Worm (Caenorhabditis elegans): ENCODE results near the gene ttc-36.

Gene ttc-36

ce11 chrII:10035425-10035824 lies 5.4 kb downstream of the ttc-36 start (continued):
- TF ChIP-seq let-607 (tag; optimal IDR thresholded peaks at IDR 0.05) (no peak), ceh-27 (GFP tag; optimal IDR thresholded peaks at IDR 0.05) (no peak), aptf-2 (GFP tag; conservative IDR thresholded peaks at IDR 0.05) (no peak), unc-130 (GFP tag; optimal IDR thresholded peaks at IDR 0.05) (no peak)

DNA sequence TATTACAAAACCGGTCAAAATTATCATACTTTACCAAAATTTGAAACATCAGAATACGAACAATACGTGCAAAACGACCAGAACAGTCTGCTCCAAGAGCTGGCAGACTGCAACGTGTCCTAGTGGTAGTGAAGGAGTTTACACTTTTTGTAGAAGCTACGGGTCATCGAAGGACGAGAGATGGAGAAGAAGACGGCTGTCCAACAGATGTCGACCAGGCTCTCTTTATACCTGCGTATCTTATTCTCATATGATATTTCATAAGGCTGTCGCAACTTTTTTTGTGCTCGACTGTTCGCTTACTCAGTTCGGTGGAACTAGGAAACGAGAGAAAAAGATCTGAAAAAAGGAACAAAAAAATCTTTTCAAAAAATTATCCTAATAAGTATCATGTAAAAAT lies 9.8 kb downstream of the ttc-36 start, which contains the start of gene let-268:
let-268 (minus strand) TSS at position 182 of the 400 bp plus-strand sequence.
- TF ChIP-seq hmg-1.2 (GFP tag; IDR thresholded peaks at IDR 0.05) (peak; percentile 17; the same call in 1 of the 2 replicates), lir-1 (GFP tag; conservative IDR thresholded peaks at IDR 0.05) (no peak)

ce11 chrII:10040834-10041233 lies 10.8 kb downstream of the ttc-36 start, which contains the start of gene ogr-2:
Gene ogr-2, plus strand, starts transcription at chrII:10041134.
- no peak for TF ChIP-seq nhr-120 (GFP tag; IDR thresholded peaks at IDR 0.05)
- TF ChIP-seq lsl-1 (GFP tag; optimal IDR thresholded peaks at IDR 0.05): peak; percentile 30
- no peak for TF ChIP-seq cebp-1 (GFP tag; IDR thresholded peaks at IDR 0.05)
- TF ChIP-seq cebp-1 (tag; optimal IDR thresholded peaks at IDR 0.05): no peak

- TF ChIP-seq ceh-58 (GFP tag; IDR thresholded peaks at IDR 0.05) (no peak), F52B5.7 (tag; optimal IDR thresholded peaks at IDR 0.05) (no peak), egrh-3 (GFP tag; IDR thresholded peaks at IDR 0.05) (no peak), pha-4 (tag; optimal IDR thresholded peaks at IDR 0.05) (peak; percentile 22), ccch-3 (GFP tag; optimal IDR thresholded peaks at IDR 0.05) (no peak), nfyb-1 (GFP tag; IDR thresholded peaks at IDR 0.05) (no peak), Y53F4B.3 (GFP tag; IDR thresholded peaks at IDR 0.05) (no peak), unc-62 (GFP tag; optimal IDR thresholded peaks at IDR 0.05) (no peak), nhr-90 (tag; optimal IDR thresholded peaks at IDR 0.05) (no peak), attf-5 (GFP tag; optimal IDR thresholded peaks at IDR 0.05) (peak; percentile 22), nhr-80 (tag; optimal IDR thresholded peaks at IDR 0.05) (peak; percentile 23), Y95B8A.8 (GFP tag; IDR thresholded peaks at IDR 0.05) (no peak), ets-4 (GFP tag; optimal IDR thresholded peaks at IDR 0.05) (no peak)
Observed at ce11 chrII:10044961-10045360, 15.0 kb downstream of the ttc-36 start, which contains the start of the genes F52H3.11 and bath-38. Gene F52H3.11, minus strand, starts transcription at chrII:10045163. Gene bath-38, minus strand, starts transcription at chrII:10045270.

DNA sequence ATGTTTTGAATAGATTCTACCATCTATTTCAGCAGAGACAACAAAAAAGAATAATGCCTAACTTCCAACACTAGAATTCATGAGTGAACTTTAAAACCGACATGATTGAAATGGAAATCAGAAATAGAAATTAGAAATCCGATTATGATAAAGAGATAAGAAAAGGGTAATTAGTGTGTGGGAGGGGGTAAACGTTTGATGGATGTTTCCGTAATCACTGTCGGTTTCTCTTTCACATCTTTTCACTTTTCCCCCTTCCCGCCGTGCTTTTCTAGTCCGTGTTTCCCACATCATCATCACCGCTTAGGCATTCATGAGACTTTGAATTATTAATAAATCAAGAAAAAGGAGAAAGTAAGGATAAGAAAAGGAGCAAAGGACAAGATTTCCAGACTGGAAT lies 15.7 kb downstream of the ttc-36 start:
- TF ChIP-seq ceh-100 (GFP tag; IDR thresholded peaks at IDR 0.05): no peak

ce11 chrII:10048568-10048967 lies 18.6 kb downstream of the ttc-36 start, which contains the start of gene flp-4:
Gene flp-4, plus strand, starts transcription at chrII:10048868.
- TF ChIP-seq mcd-1 (GFP tag; IDR thresholded peaks at IDR 0.05) (no peak), nfya-2 (GFP tag; IDR thresholded peaks at IDR 0.05) (no peak), hrde-1 (tag; optimal IDR thresholded peaks at IDR 0.05; ENCODE audit: borderline replicate concordance) (no peak)

DNA sequence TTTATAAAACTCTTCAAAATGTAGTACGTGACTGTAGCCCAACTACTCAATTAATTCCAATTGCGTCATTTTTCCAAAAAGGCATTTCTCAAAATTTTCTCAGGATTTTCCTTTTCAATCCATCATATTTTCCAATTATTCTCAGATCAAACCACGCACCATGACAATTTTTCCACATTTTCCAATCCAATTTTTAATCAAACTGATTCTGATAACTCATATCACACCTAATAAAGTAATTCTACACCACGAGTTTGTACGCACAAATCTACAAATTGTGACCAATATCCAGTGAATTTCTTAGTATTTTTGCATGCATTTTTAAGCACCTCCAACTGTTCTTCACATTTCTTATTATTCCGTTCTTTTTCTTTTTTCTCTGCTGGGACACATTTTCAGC lies 21.5 kb downstream of the ttc-36 start:
- TF ChIP-seq egl-18 (GFP tag; IDR thresholded peaks at IDR 0.05) (no peak), hmg-1.2 (GFP tag; IDR thresholded peaks at IDR 0.05) (no peak), Y95B8A.8 (GFP tag; IDR thresholded peaks at IDR 0.05) (no peak), unc-130 (GFP tag; optimal IDR thresholded peaks at IDR 0.05) (no peak), lsl-1 (GFP tag; optimal IDR thresholded peaks at IDR 0.05) (no peak), madf-8 (GFP tag; conservative IDR thresholded peaks at IDR 0.05) (no peak), ZK185.1 (tag; optimal IDR thresholded peaks at IDR 0.05; ENCODE audit: poor library complexity, severe bottlenecking) (no peak), chd-7 (tag; optimal IDR thresholded peaks at IDR 0.05) (no peak), egl-44 (GFP tag; IDR thresholded peaks at IDR 0.05) (no peak), F57A8.1 (GFP tag; optimal IDR thresholded peaks at IDR 0.05) (no peak), Y79H2A.3 (GFP tag; conservative IDR thresholded peaks at IDR 0.05) (no peak), K11D2.4 (GFP tag; IDR thresholded peaks at IDR 0.05) (no peak), zim-3 (tag; optimal IDR thresholded peaks at IDR 0.05) (no peak), aptf-2 (GFP tag; conservative IDR thresholded peaks at IDR 0.05) (no peak), F55B11.4 (tag; optimal IDR thresholded peaks at IDR 0.05; ENCODE audit: borderline replicate concordance, insufficient read depth) (no peak)

All from whole organism, young adult.